In the genomic region with DNA sequence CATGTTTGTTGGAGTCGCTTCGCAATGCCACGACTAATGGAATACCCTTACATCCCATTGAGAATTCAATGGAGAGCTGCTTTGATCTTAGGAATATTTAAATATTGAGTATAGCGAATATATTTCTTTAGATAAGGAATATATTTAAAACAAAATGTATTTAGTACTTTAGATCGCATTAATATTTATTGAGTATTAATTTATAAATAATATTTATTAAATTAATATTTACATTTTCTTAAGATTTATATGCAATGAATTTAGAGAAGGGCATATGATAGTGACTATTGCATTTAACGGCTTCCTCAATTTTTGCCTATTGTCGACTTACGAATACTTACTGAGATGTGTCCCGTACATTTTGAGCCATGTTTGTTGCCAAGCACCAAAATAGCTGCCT, we compare ENCODE assay signal across 1 fruit fly cellular context.
TF ChIP-seq lines count a peak whose summit lies in the region.

No protein-coding gene starts in this region.

TF ChIP-seq in whole organism, embryonic, 481 proteins besides CTCF, POLR2A, EP300 and RAD21 (continued from another document):
- TF ChIP-seq CG12219 (GFP tag; optimal IDR thresholded peaks at IDR 0.05; lab: Kevin White, UChicago) (no peak), CG15601 (tag; optimal IDR thresholded peaks at IDR 0.05; lab: Kevin White, UChicago) (peak; percentile 4), CG10267 (tag; optimal IDR thresholded peaks at IDR 0.05; lab: Kevin White, UChicago) (no peak), CG10431 (GFP tag; optimal IDR thresholded peaks at IDR 0.05; lab: Kevin White, UChicago) (no peak), ttk (GFP tag; IDR thresholded peaks at IDR 0.05; lab: Robert Waterston, UW) (0 out of 2 replicates have a peak, but pooled peaks have one; percentile 4), CG15269 (tag; optimal IDR thresholded peaks at IDR 0.05; lab: Kevin White, UChicago) (peak; percentile 21), Blimp-1 (GFP tag; optimal IDR thresholded peaks at IDR 0.05; lab: Kevin White, UChicago) (peak; percentile 1), CG17385 (GFP tag; optimal IDR thresholded peaks at IDR 0.05; lab: Kevin White, UChicago) (peak; percentile 26), CoRest (tag; optimal IDR thresholded peaks at IDR 0.05; lab: Kevin White, UChicago) (peak; percentile 56), CG2712 (tag; optimal IDR thresholded peaks at IDR 0.05; lab: Kevin White, UChicago) (peak; percentile 54), CG15479 (GFP tag; optimal IDR thresholded peaks at IDR 0.05; lab: Kevin White, UChicago) (no peak), CG9437 (GFP tag; optimal IDR thresholded peaks at IDR 0.05; lab: Kevin White, UChicago) (peak; percentile 7), Ssrp (tag; optimal IDR thresholded peaks at IDR 0.05; lab: Kevin White, UChicago) (peak; percentile 33), CG10979 (tag; optimal IDR thresholded peaks at IDR 0.05; lab: Kevin White, UChicago) (peak; percentile 25), PHDP (tag; optimal IDR thresholded peaks at IDR 0.05; lab: Kevin White, UChicago) (peak; percentile 7), Sox100B (GFP tag; optimal IDR thresholded peaks at IDR 0.05; lab: Kevin White, UChicago) (peak; percentile 62), grau (tag; optimal IDR thresholded peaks at IDR 0.05; lab: Kevin White, UChicago) (peak; percentile 50), CG12071 (GFP tag; optimal IDR thresholded peaks at IDR 0.05; lab: Kevin White, UChicago) (no peak), D19A (tag; optimal IDR thresholded peaks at IDR 0.05; lab: Kevin White, UChicago) (peak; percentile 89), CG13287 (GFP tag; IDR thresholded peaks at IDR 0.05; lab: Robert Waterston, UW; ENCODE audit: partially characterized antibody) (no peak), Oli (tag; optimal IDR thresholded peaks at IDR 0.05; lab: Kevin White, UChicago) (peak; percentile 19)
